Fruit fly (Drosophila melanogaster): Measurements from ENCODE around the gene CG46460.
A peak's percentile ranks its signal among the peaks of the same experiment; 100 is the strongest.

DNA sequence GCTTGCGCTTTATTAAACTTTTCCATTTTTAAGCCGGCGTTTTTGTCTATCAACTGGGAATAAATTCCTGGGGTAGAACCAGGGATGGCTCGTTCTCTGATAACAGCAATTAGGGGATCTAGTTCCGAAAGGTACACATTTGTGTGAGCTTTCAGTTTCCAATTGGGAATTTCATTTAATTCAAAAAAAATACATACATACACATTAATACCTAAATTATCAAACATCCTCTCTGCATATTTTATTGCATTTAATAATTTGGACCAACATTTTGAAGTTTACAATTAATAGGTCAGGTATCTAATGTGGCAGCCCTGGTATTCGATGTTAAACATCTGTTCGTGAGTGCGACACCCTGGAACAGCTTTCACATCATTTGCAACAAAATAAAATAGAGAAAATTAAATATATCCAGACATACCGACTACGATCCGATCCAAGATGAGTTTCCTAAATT, 32.0 kb upstream of the CG46460 start, which contains the start of the genes CG15011 and CG1309:
- peak in 1 of 2 experiments; percentile 2 for TF ChIP-seq CTCF (optimal IDR thresholded peaks at IDR 0.05)
- TF ChIP-seq CG8478 (optimal IDR thresholded peaks at IDR 0.05), result no peak
